Fruit fly (Drosophila melanogaster) whole organism, wandering third instar larva: ENCODE data around the gene CG13040.

Experiments used
- CG9705 ChIP-seq: fragments of 200-800 bp; sonication (Bioruptor generic); optimal IDR thresholded peaks from 2 replicates; lab custom pipeline; 2018; ENCODE audit warnings: missing biosample characterization, mild to moderate bottlenecking, missing genetic modification characterization
- CrebA ChIP-seq: fragments of 200-800 bp; sonication (Bioruptor generic); optimal IDR thresholded peaks from 2 replicates; lab custom pipeline; 2016; ENCODE audit warnings: missing biosample characterization, mild to moderate bottlenecking, missing genetic modification characterization, borderline replicate concordance
- Dfd ChIP-seq: fragments of >200 bp; optimal IDR thresholded peaks from 2 replicates; lab custom pipeline; 2017; ENCODE audit warnings: missing biosample characterization, missing genetic modification characterization
- Dif ChIP-seq: fragments of 200-275, 200-300 bp; sonication (Bioruptor generic); optimal IDR thresholded peaks from 2 replicates; lab custom pipeline; 2018; ENCODE audit warnings: missing biosample characterization, missing genetic modification characterization; ENCODE audit not compliant: partially characterized antibody
- GATAd ChIP-seq: sonication (Bioruptor generic); optimal IDR thresholded peaks from 2 replicates; lab custom pipeline; 2016; ENCODE audit warnings: missing biosample characterization, missing genetic modification characterization
- HLH106 ChIP-seq: fragments of 200-800 bp; optimal IDR thresholded peaks from 3 replicates; lab custom pipeline; 2019; ENCODE audit warnings: missing biosample characterization, mild to moderate bottlenecking, missing genetic modification characterization, moderate library complexity
- Hr83 ChIP-seq: fragments of 200-300 bp; sonication (Bioruptor generic); optimal IDR thresholded peaks from 2 replicates; lab custom pipeline; 2016; ENCODE audit warnings: missing biosample characterization, mild to moderate bottlenecking, missing genetic modification characterization, moderate library complexity; ENCODE audit not compliant: poor library complexity, severe bottlenecking
- Jra ChIP-seq: sonication (Bioruptor generic); optimal IDR thresholded peaks from 2 replicates; lab custom pipeline; 2016; ENCODE audit warnings: missing biosample characterization, missing genetic modification characterization
- Mio ChIP-seq: sonication (Bioruptor generic); optimal IDR thresholded peaks from 2 replicates; lab custom pipeline; 2016; ENCODE audit warnings: missing biosample characterization, missing genetic modification characterization
- Myc ChIP-seq: fragments of >200 bp; optimal IDR thresholded peaks from 2 replicates; lab custom pipeline; 2017
- N ChIP-seq: fragments of >200 bp; optimal IDR thresholded peaks from 2 replicates; lab custom pipeline; 2018; ENCODE audit warnings: missing biosample characterization, missing external identifiers, missing genetic modification characterization
- OdsH ChIP-seq: fragments of 200-800 bp; sonication (Bioruptor generic); optimal IDR thresholded peaks from 2 replicates; lab custom pipeline; 2016; ENCODE audit warnings: missing biosample characterization, mild to moderate bottlenecking, missing genetic modification characterization
- Sp1 ChIP-seq: fragments of 200-800 bp; sonication (Bioruptor generic); optimal IDR thresholded peaks from 3 replicates; lab custom pipeline; 2019; ENCODE audit warnings: missing biosample characterization, mild to moderate bottlenecking, missing genetic modification characterization, moderate library complexity
- Vsx2 ChIP-seq: fragments of 200-300, 225-300 bp; sonication (Bioruptor generic); optimal IDR thresholded peaks from 2 replicates; lab custom pipeline; 2018; ENCODE audit warnings: missing biosample characterization, missing genetic modification characterization; ENCODE audit not compliant: partially characterized antibody
- br ChIP-seq: fragments of 200-800 bp; sonication (Bioruptor generic); optimal IDR thresholded peaks from 2 replicates; lab custom pipeline; 2016; ENCODE audit warnings: missing biosample characterization, missing genetic modification characterization
- brk ChIP-seq: fragments of 200-800 bp; sonication (Bioruptor generic); optimal IDR thresholded peaks from 2 replicates; lab custom pipeline; 2016; ENCODE audit warnings: missing biosample characterization, mild to moderate bottlenecking, missing genetic modification characterization
- dl ChIP-seq, 2 experiments: fragments of 175-275, 200-275 bp in 1 of 2; fragments of 200-275 bp in 1 of 2; sonication (Bioruptor generic); optimal IDR thresholded peaks; lab custom pipeline; 2018; ENCODE audit warnings: mild to moderate bottlenecking in 2 of 2, missing biosample characterization in 2 of 2, missing genetic modification characterization in 2 of 2, moderate library complexity in 2 of 2; ENCODE audit not compliant: partially characterized antibody in 2 of 2, insufficient read depth in 1 of 2
- dsf ChIP-seq: sonication (Bioruptor generic); optimal IDR thresholded peaks from 2 replicates; lab custom pipeline; 2016; ENCODE audit warnings: missing biosample characterization, missing genetic modification characterization, borderline replicate concordance
- fru ChIP-seq: fragments of 200-800 bp; sonication (Bioruptor generic); optimal IDR thresholded peaks from 3 replicates; lab custom pipeline; 2016; ENCODE audit warnings: missing biosample characterization, mild to moderate bottlenecking, missing genetic modification characterization
- h ChIP-seq: fragments of 200-800 bp; sonication (Bioruptor generic); optimal IDR thresholded peaks from 3 replicates; lab custom pipeline; 2016; ENCODE audit warnings: missing biosample characterization, mild to moderate bottlenecking, missing genetic modification characterization
- jim ChIP-seq: fragments of 175-275, 200-325 bp; sonication (Bioruptor generic); optimal IDR thresholded peaks from 2 replicates; lab custom pipeline; 2016; ENCODE audit warnings: missing biosample characterization, mild to moderate bottlenecking, missing genetic modification characterization
- lola ChIP-seq: fragments of >200 bp; optimal IDR thresholded peaks from 2 replicates; lab custom pipeline; 2017; ENCODE audit warnings: missing biosample characterization, missing genetic modification characterization
- pan ChIP-seq: fragments of >200 bp; optimal IDR thresholded peaks from 2 replicates; lab custom pipeline; 2017
- rgr ChIP-seq: fragments of 200-800 bp; sonication (Bioruptor generic); optimal IDR thresholded peaks from 3 replicates; lab custom pipeline; 2016; ENCODE audit warnings: missing biosample characterization, mild to moderate bottlenecking, missing genetic modification characterization
- tai ChIP-seq: sonication (Bioruptor generic); optimal IDR thresholded peaks from 2 replicates; lab custom pipeline; 2016; ENCODE audit warnings: missing biosample characterization, missing genetic modification characterization

Gene CG13040

dm6 chr3L:16359795-16360194 lies 33.2 kb upstream of the CG13040 start:
- TF ChIP-seq Hr83 (GFP tag; lab: Kevin White, UChicago) (peak; percentile 1), dsf (GFP tag; lab: Kevin White, UChicago) (no peak), rgr (peak; percentile 16), brk (GFP tag; lab: Kevin White, UChicago) (peak; percentile 1), fru (GFP tag; lab: Kevin White, UChicago) (no peak), lola (GFP tag; lab: Kevin White, UChicago) (no peak), Jra (GFP tag; lab: Kevin White, UChicago) (no peak)

- TF ChIP-seq br (GFP tag; lab: Kevin White, UChicago) (no peak), dl (GFP tag; optimal IDR thresholded peaks at IDR 0.05; lab: Kevin White, UChicago; ENCODE audit: insufficient read depth in 1 of 2, partially characterized antibody in 2 of 2) (no peak), h (GFP tag; lab: Kevin White, UChicago) (no peak), OdsH (GFP tag; lab: Kevin White, UChicago) (no peak), lola (GFP tag; lab: Kevin White, UChicago) (no peak)
Observed at dm6 chr3L:16359219-16359748, 32.7 kb upstream of the CG13040 start, which contains the start of gene ringer. ringer (minus strand) TSS chr3L:16359428.

- TF ChIP-seq fru (GFP tag; lab: Kevin White, UChicago) (no peak), lola (GFP tag; lab: Kevin White, UChicago) (no peak)
Observed at dm6 chr3L:16357860-16358259, 31.3 kb upstream of the CG13040 start.

dm6 chr3L:16357187-16357728 lies 30.7 kb upstream of the CG13040 start:
- no peak for TF ChIP-seq N (GFP tag; lab: Kevin White, UChicago)
- no peak for TF ChIP-seq GATAd (GFP tag; lab: Kevin White, UChicago)
- TF ChIP-seq Sp1, result no peak
- no peak for TF ChIP-seq rgr
- TF ChIP-seq lola (GFP tag; lab: Kevin White, UChicago), result no peak
- TF ChIP-seq CrebA (GFP tag; lab: Kevin White, UChicago), result no peak
- no peak for TF ChIP-seq jim (GFP tag; lab: Kevin White, UChicago)
- TF ChIP-seq HLH106 (tag; lab: Kevin White, UChicago), result no peak
- TF ChIP-seq br (GFP tag; lab: Kevin White, UChicago), result no peak
- TF ChIP-seq pan (lab: Kevin White, UChicago), result no peak

dm6 chr3L:16356171-16356765 lies 29.7 kb upstream of the CG13040 start:
- TF ChIP-seq tai (GFP tag; lab: Kevin White, UChicago), result no peak
- no peak for TF ChIP-seq pan (lab: Kevin White, UChicago)
- no peak for TF ChIP-seq dsf (GFP tag; lab: Kevin White, UChicago)
- peak; percentile 84 for TF ChIP-seq Vsx2
- TF ChIP-seq Myc (lab: Kevin White, UChicago), result no peak
- peak; percentile 27 for TF ChIP-seq Dif (GFP tag; lab: Kevin White, UChicago)
- TF ChIP-seq lola (GFP tag; lab: Kevin White, UChicago), result no peak
- TF ChIP-seq brk (GFP tag; lab: Kevin White, UChicago), result no peak
- TF ChIP-seq Jra (GFP tag; lab: Kevin White, UChicago), result no peak
- no peak for TF ChIP-seq Mio (GFP tag; lab: Kevin White, UChicago)
- TF ChIP-seq CG9705 (GFP tag; lab: Kevin White, UChicago), result no peak

- no peak for TF ChIP-seq Dfd
- TF ChIP-seq tai (GFP tag; lab: Kevin White, UChicago), result no peak
Observed at dm6 chr3L:16354197-16354596, 27.6 kb upstream of the CG13040 start, which contains the start of gene Pdh. Pdh (minus strand) TSS chr3L:16354297.
